Worm (Caenorhabditis elegans): ENCODE data around the gene ZK622.1.
A peak's percentile ranks its signal among the peaks of the same experiment; 100 is the strongest.

The ZK622.1 gene

DNA sequence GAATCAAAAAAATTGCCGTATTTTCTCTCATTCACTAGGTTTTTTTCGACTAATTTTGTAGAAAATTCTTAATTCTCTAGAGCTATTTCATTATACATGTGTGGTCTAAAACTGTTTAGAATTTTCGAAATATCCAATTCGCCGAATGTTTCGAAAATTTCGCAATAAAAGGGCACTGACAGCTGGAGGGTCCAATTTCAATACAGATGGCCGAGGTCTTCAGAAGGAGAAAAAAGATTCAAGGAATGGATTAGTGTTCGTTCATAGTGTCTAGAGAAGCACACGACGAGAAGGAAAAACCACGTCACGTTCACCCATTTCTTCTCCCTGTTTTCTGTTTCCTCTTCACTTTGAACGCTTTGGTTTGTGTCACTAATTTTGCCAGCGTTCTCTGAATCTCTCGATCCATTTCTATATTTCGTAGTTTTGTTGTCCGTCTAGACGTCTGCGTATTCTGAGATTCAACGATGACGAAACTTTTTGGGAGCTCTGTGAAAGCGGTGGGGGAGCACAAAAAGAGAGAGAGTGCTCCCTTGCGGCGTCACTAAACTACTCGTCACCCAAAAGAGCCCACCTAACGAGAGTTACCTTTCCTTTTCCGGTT is 32.5 kb downstream of the ZK622.1 start (continued):
- TF ChIP-seq F39B2.1 (GFP tag; IDR thresholded peaks at IDR 0.05) (no peak), tbp1 (GFP tag; optimal IDR thresholded peaks at IDR 0.05) (peak; percentile 11), lag-1 (GFP tag; IDR thresholded peaks at IDR 0.05) (no peak), pha-4 (tag; optimal IDR thresholded peaks at IDR 0.05) (no peak), nhr-179 (tag; optimal IDR thresholded peaks at IDR 0.05) (no peak), F10E7.11 (tag; optimal IDR thresholded peaks at IDR 0.05) (no peak), F57C9.4 (tag; optimal IDR thresholded peaks at IDR 0.05) (no peak), hlh-26 (GFP tag; conservative IDR thresholded peaks at IDR 0.05) (no peak), D2030.7 (GFP tag; IDR thresholded peaks at IDR 0.05) (no peak), nfyb-1 (GFP tag; IDR thresholded peaks at IDR 0.05) (0 out of 2 replicates have a peak, but pooled peaks have one; percentile 29), snpc-1.1 (tag; optimal IDR thresholded peaks at IDR 0.05; ENCODE audit: insufficient read depth) (no peak), dpff-1 (tag; optimal IDR thresholded peaks at IDR 0.05) (no peak), madf-10 (tag; optimal IDR thresholded peaks at IDR 0.05) (no peak), Y53F4B.3 (GFP tag; IDR thresholded peaks at IDR 0.05) (no peak), Y79H2A.3 (GFP tag; conservative IDR thresholded peaks at IDR 0.05) (no peak), unc-62 (GFP tag; optimal IDR thresholded peaks at IDR 0.05) (no peak), rpc-1 (optimal IDR thresholded peaks at IDR 0.05) (no peak), rpc-1 (tag; optimal IDR thresholded peaks at IDR 0.05) (no peak), Y53G8AR.9 (GFP tag; conservative IDR thresholded peaks at IDR 0.05) (no peak), B0035.1 (tag; optimal IDR thresholded peaks at IDR 0.05) (no peak), athp-1 (tag; optimal IDR thresholded peaks at IDR 0.05) (no peak), K12H6.12 (tag; optimal IDR thresholded peaks at IDR 0.05) (peak; percentile 79), nhr-27 (tag; optimal IDR thresholded peaks at IDR 0.05) (no peak), egrh-3 (GFP tag; IDR thresholded peaks at IDR 0.05) (no peak), dpl-1 (GFP tag; optimal IDR thresholded peaks at IDR 0.05) (no peak), ceh-40 (GFP tag; IDR thresholded peaks at IDR 0.05) (no peak), nhr-90 (tag; optimal IDR thresholded peaks at IDR 0.05) (no peak), nhr-80 (tag; optimal IDR thresholded peaks at IDR 0.05) (peak; percentile 53), madf-6 (GFP tag; IDR thresholded peaks at IDR 0.05) (no peak), bed-1 (GFP tag; IDR thresholded peaks at IDR 0.05) (no peak), K11D2.4 (GFP tag; IDR thresholded peaks at IDR 0.05) (0 out of 2 replicates have a peak, but pooled peaks have one; percentile 38), hsf-1 (GFP tag; IDR thresholded peaks at IDR 0.05) (no peak), lin-40 (tag; optimal IDR thresholded peaks at IDR 0.05) (peak; percentile 31), snpc-1.3 (tag; optimal IDR thresholded peaks at IDR 0.05; ENCODE audit: insufficient read depth) (no peak), attf-3 (GFP tag; conservative IDR thresholded peaks at IDR 0.05) (no peak), efl-1 (GFP tag; optimal IDR thresholded peaks at IDR 0.05) (no peak), pbrm-1 (GFP tag; IDR thresholded peaks at IDR 0.05) (no peak), Y95B8A.8 (GFP tag; IDR thresholded peaks at IDR 0.05) (no peak), ceh-27 (GFP tag; optimal IDR thresholded peaks at IDR 0.05) (peak; percentile 19), die-1 (tag; optimal IDR thresholded peaks at IDR 0.05) (no peak), ceh-58 (GFP tag; IDR thresholded peaks at IDR 0.05) (no peak), ekl-4 (GFP tag; IDR thresholded peaks at IDR 0.05) (no peak), let-526 (GFP tag; IDR thresholded peaks at IDR 0.05) (no peak), Y56A3A.18 (GFP tag; IDR thresholded peaks at IDR 0.05) (no peak), atf-7 (tag; optimal IDR thresholded peaks at IDR 0.05) (peak; percentile 18), ztf-18 (tag; optimal IDR thresholded peaks at IDR 0.05) (no peak), ets-4 (GFP tag; optimal IDR thresholded peaks at IDR 0.05) (no peak), dox-1 (GFP tag; IDR thresholded peaks at IDR 0.05) (no peak), tlf-1 (GFP tag; optimal IDR thresholded peaks at IDR 0.05) (no peak), F33H1.4 (GFP tag; IDR thresholded peaks at IDR 0.05) (no peak)
